Worm (Caenorhabditis elegans): ENCODE results near the gene twk-39.

Gene twk-39

DNA sequence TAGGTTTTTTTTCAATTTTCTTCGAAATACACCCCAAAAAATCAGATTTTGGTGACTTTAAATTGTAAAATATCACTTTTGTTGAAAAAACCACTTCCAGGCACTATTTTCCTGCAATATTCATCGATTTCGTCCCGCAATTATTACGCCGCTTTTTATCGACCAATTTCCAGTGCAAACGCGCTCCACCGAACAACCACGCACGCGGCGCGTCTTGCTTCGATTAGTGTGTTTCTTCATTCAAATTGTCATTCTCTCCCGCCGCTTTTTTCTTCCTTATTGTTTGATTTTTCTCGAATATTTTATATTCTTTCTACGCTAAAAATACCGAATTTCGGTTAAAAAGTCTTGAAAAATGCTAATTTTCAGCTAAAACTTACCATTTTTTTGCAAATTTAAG, 30.1 kb downstream of the twk-39 start (continued):
- TF ChIP-seq nhr-25 (tag; optimal IDR thresholded peaks at IDR 0.05; ENCODE audit: borderline replicate concordance, insufficient read depth), result no peak
- TF ChIP-seq ceh-32 (tag; optimal IDR thresholded peaks at IDR 0.05; ENCODE audit: poor library complexity), result no peak
- TF ChIP-seq daf-19 (GFP tag; conservative IDR thresholded peaks at IDR 0.05), result no peak
- TF ChIP-seq lin-29 (GFP tag; IDR thresholded peaks at IDR 0.05), result no peak
- TF ChIP-seq ceh-20 (GFP tag; IDR thresholded peaks at IDR 0.05), result no peak
- TF ChIP-seq lim-7 (GFP tag; IDR thresholded peaks at IDR 0.05), result no peak
- no peak for TF ChIP-seq mdt-29 (GFP tag; IDR thresholded peaks at IDR 0.05)
- TF ChIP-seq rbr-2 (tag; optimal IDR thresholded peaks at IDR 0.05), result peak; percentile 69
- TF ChIP-seq D1046.2 (GFP tag; IDR thresholded peaks at IDR 0.05), result no peak
- TF ChIP-seq ama-1 (optimal IDR thresholded peaks at IDR 0.05), result no peak
- TF ChIP-seq nhr-28 (tag; optimal IDR thresholded peaks at IDR 0.05), result peak; percentile 56
- no peak for TF ChIP-seq nhr-10 (tag; optimal IDR thresholded peaks at IDR 0.05)
- TF ChIP-seq ces-1 (GFP tag; optimal IDR thresholded peaks at IDR 0.05), result no peak
- no peak for TF ChIP-seq F49E8.2 (tag; optimal IDR thresholded peaks at IDR 0.05; ENCODE audit: borderline replicate concordance)
- TF ChIP-seq fkh-10 (GFP tag; optimal IDR thresholded peaks at IDR 0.05), result no peak
- TF ChIP-seq hif-1 (tag; optimal IDR thresholded peaks at IDR 0.05), result peak in 1 of 2 experiments; percentile 46
- no peak for TF ChIP-seq duxl-1 (tag; optimal IDR thresholded peaks at IDR 0.05; ENCODE audit: poor library complexity)
- TF ChIP-seq mdl-1 (tag; optimal IDR thresholded peaks at IDR 0.05), result peak; percentile 52 to 93
- no peak for TF ChIP-seq T26A8.4 (GFP tag; IDR thresholded peaks at IDR 0.05)
- TF ChIP-seq F26F4.8 (GFP tag; conservative IDR thresholded peaks at IDR 0.05), result no peak
- no peak for TF ChIP-seq unc-62 (GFP tag; optimal IDR thresholded peaks at IDR 0.05 in 1 of 2)
- no peak for TF ChIP-seq unc-62 (tag; optimal IDR thresholded peaks at IDR 0.05)
- no peak for TF ChIP-seq mxl-2 (GFP tag; conservative IDR thresholded peaks at IDR 0.05)
- TF ChIP-seq lin-1 (GFP tag; IDR thresholded peaks at IDR 0.05), result no peak
- TF ChIP-seq nhr-237 (tag; optimal IDR thresholded peaks at IDR 0.05), result no peak
- TF ChIP-seq lsy-2 (tag; optimal IDR thresholded peaks at IDR 0.05), result peak in 1 of 2 experiments; percentile 87
- no peak for TF ChIP-seq nhr-11 (tag; optimal IDR thresholded peaks at IDR 0.05)
- no peak for TF ChIP-seq daf-16 (GFP tag; optimal IDR thresholded peaks at IDR 0.05)
- TF ChIP-seq daf-16 (tag; optimal IDR thresholded peaks at IDR 0.05), result peak; percentile 17
- TF ChIP-seq daf-8 (GFP tag; IDR thresholded peaks at IDR 0.05), result no peak
- TF ChIP-seq unc-130 (GFP tag; optimal IDR thresholded peaks at IDR 0.05), result no peak
- no peak for TF ChIP-seq tag-97 (GFP tag; IDR thresholded peaks at IDR 0.05)
- peak; percentile 76 for TF ChIP-seq lin-13 (GFP tag; optimal IDR thresholded peaks at IDR 0.05)
- no peak for TF ChIP-seq gei-8 (GFP tag; optimal IDR thresholded peaks at IDR 0.05)
- TF ChIP-seq dmd-8 (GFP tag; IDR thresholded peaks at IDR 0.05), result no peak
- TF ChIP-seq nhr-77 (tag; optimal IDR thresholded peaks at IDR 0.05), result peak; percentile 36
- TF ChIP-seq snpc-4 (tag; optimal IDR thresholded peaks at IDR 0.05), result no peak
- no peak for TF ChIP-seq pha-4 (GFP tag; IDR thresholded peaks at IDR 0.05)
- TF ChIP-seq pha-4 (tag; optimal IDR thresholded peaks at IDR 0.05), result no peak
- TF ChIP-seq F37D6.2 (tag; optimal IDR thresholded peaks at IDR 0.05), result no peak
- no peak for TF ChIP-seq ZK546.5 (tag; optimal IDR thresholded peaks at IDR 0.05)
- TF ChIP-seq mxl-3 (GFP tag; optimal IDR thresholded peaks at IDR 0.05), result peak; percentile 91
- TF ChIP-seq lin-39 (tag; optimal IDR thresholded peaks at IDR 0.05), result no peak
- no peak for TF ChIP-seq Y105C5A.15 (GFP tag; IDR thresholded peaks at IDR 0.05)
- TF ChIP-seq ceh-82 (tag; optimal IDR thresholded peaks at IDR 0.05), result no peak
- TF ChIP-seq dve-1 (tag; optimal IDR thresholded peaks at IDR 0.05; ENCODE audit: insufficient read depth), result peak; percentile 20
- TF ChIP-seq fos-1 (tag; optimal IDR thresholded peaks at IDR 0.05), result no peak
- no peak for TF ChIP-seq zag-1 (tag; optimal IDR thresholded peaks at IDR 0.05)
- no peak for TF ChIP-seq lir-3 (tag; optimal IDR thresholded peaks at IDR 0.05)
- TF ChIP-seq madf-5 (GFP tag; IDR thresholded peaks at IDR 0.05), result no peak
- no peak for TF ChIP-seq F44E2.7 (GFP tag; IDR thresholded peaks at IDR 0.05)
- TF ChIP-seq Y75B8A.6 (GFP tag; IDR thresholded peaks at IDR 0.05), result no peak
- no peak for TF ChIP-seq nhr-42 (GFP tag; IDR thresholded peaks at IDR 0.05)
